Worm (Caenorhabditis elegans) whole organism, L4/young adult: ENCODE measurements around the gene K08D9.10.

ENCODE experiments used
- W03F9.2 ChIP-seq: fragments of 150-350 bp; optimal IDR thresholded peaks from 2 replicates; lab custom pipeline; 2014; ENCODE audit warnings: missing biosample characterization, missing genetic modification characterization
- dao-5 ChIP-seq: sonication (generic microtip); optimal IDR thresholded peaks from 2 replicates; lab custom pipeline; 2016; ENCODE audit warnings: missing genotype, missing genetic modification characterization, moderate library complexity, missing compliant biosample characterization
- him-1 ChIP-seq: sonication (generic microtip); optimal IDR thresholded peaks from 2 replicates; lab custom pipeline; 2016; ENCODE audit warnings: missing genotype, missing genetic modification reagents, missing genetic modification characterization, missing compliant biosample characterization

The K08D9.10 gene

ce11 chrV:3267950-3268349 is 37.3 kb downstream of the K08D9.10 start, which contains the start of gene T28A11.18:
Gene T28A11.18 (minus strand): TSS chrV:3268050.
- TF ChIP-seq him-1 (tag; lab: Kevin White, UChicago) (no peak), dao-5 (tag; lab: Kevin White, UChicago) (no peak), W03F9.2 (no peak)

- no peak for TF ChIP-seq dao-5 (tag; lab: Kevin White, UChicago)
- TF ChIP-seq W03F9.2 = no peak
- TF ChIP-seq him-1 (tag; lab: Kevin White, UChicago) = no peak
Measured at ce11 chrV:3269407-3269806, 38.7 kb downstream of the K08D9.10 start, which contains the start of gene T28A11.19. Gene T28A11.19 (minus strand): TSS chrV:3269514.

- no peak for TF ChIP-seq dao-5 (tag; lab: Kevin White, UChicago)
- TF ChIP-seq him-1 (tag; lab: Kevin White, UChicago) = no peak
- no peak for TF ChIP-seq W03F9.2
Measured at ce11 chrV:3273156-3273555, 42.5 kb downstream of the K08D9.10 start, which contains the start of gene T28A11.20. Gene T28A11.20 (minus strand): TSS chrV:3273256.

ce11 chrV:3273577-3274100 is 42.9 kb downstream of the K08D9.10 start, which contains the start of gene T28A11.4:
Gene T28A11.4 (plus strand): TSS chrV:3274050.
- TF ChIP-seq W03F9.2 = no peak

- TF ChIP-seq dao-5 (tag; lab: Kevin White, UChicago) = no peak
- no peak for TF ChIP-seq him-1 (tag; lab: Kevin White, UChicago)
- no peak for TF ChIP-seq W03F9.2
Measured at ce11 chrV:3275033-3275432, 44.3 kb downstream of the K08D9.10 start, which contains the start of gene T28A11.3. Gene T28A11.3 (plus strand): TSS chrV:3275333.

- TF ChIP-seq him-1 (tag; lab: Kevin White, UChicago) (no peak), W03F9.2 (no peak), dao-5 (tag; lab: Kevin White, UChicago) (no peak)
Measured at ce11 chrV:3276184-3276583, 45.5 kb downstream of the K08D9.10 start.

- no peak for TF ChIP-seq W03F9.2
- no peak for TF ChIP-seq dao-5 (tag; lab: Kevin White, UChicago)
- TF ChIP-seq him-1 (tag; lab: Kevin White, UChicago) = no peak
Measured at ce11 chrV:3278101-3278639, 47.5 kb downstream of the K08D9.10 start, which contains the start of gene fbxa-64. Gene fbxa-64 (minus strand): TSS chrV:3278151.

- no peak for TF ChIP-seq dao-5 (tag; lab: Kevin White, UChicago)
- no peak for TF ChIP-seq him-1 (tag; lab: Kevin White, UChicago)
- no peak for TF ChIP-seq W03F9.2
Measured at ce11 chrV:3279138-3279537, 48.4 kb downstream of the K08D9.10 start.

- TF ChIP-seq him-1 (tag; lab: Kevin White, UChicago) (no peak), W03F9.2 (no peak), dao-5 (tag; lab: Kevin White, UChicago) (no peak)
Measured at ce11 chrV:3280009-3280408, 49.3 kb downstream of the K08D9.10 start, which contains the start of gene T28A11.2. Gene T28A11.2 (plus strand): TSS chrV:3280379.
